Worm (Caenorhabditis elegans) whole organism, L4/young adult: ENCODE results near the gene srd-42.

Source experiments
- W03F9.2 ChIP-seq: fragments of 150-350 bp; optimal IDR thresholded peaks from 2 replicates; lab custom pipeline; 2014; ENCODE audit warnings: missing biosample characterization, missing genetic modification characterization
- dao-5 ChIP-seq: sonication (generic microtip); optimal IDR thresholded peaks from 2 replicates; lab custom pipeline; 2016; ENCODE audit warnings: missing genotype, missing genetic modification characterization, moderate library complexity, missing compliant biosample characterization
- him-1 ChIP-seq: sonication (generic microtip); optimal IDR thresholded peaks from 2 replicates; lab custom pipeline; 2016; ENCODE audit warnings: missing genotype, missing genetic modification reagents, missing genetic modification characterization, missing compliant biosample characterization

DNA sequence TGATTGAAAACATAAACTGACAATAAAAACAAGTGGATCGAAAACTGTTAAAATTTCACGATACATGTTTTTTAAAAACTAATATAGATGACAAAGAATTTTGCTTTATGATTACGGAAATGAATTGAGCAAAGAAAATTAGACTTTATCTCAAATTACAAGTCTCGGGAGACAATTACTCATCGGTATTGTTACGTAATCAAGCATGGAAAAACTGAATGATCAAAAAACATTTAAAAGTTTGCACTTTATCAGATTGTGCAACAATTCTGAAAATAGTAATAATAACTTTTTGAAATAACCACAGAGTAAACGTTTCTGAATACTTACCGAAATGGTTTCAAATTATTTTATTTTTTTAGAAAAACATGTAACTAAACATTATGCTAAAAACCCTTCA is 2.5 kb upstream of the srd-42 start, which contains the start of gene srd-43:
- TF ChIP-seq him-1 (tag; lab: Kevin White, UChicago) (no peak), W03F9.2 (tag; lab: Kevin White, UChicago) (no peak), dao-5 (tag; lab: Kevin White, UChicago) (no peak)
